Fruit fly (Drosophila melanogaster) whole organism, adult: ENCODE data around the gene Tsf2.

ENCODE experiments used
- CG11617 ChIP-seq: fragments of 200-800 bp; sonication (Bioruptor generic); optimal IDR thresholded peaks from 2 replicates; lab custom pipeline; 2017; ENCODE audit warnings: mild to moderate bottlenecking, missing biosample characterization, missing genetic modification reagents, missing genetic modification characterization
- CG12768 ChIP-seq: fragments of 200-800 bp; sonication (Bioruptor generic); optimal IDR thresholded peaks from 2 replicates; lab custom pipeline; 2017; ENCODE audit warnings: missing biosample characterization, missing genetic modification characterization, mild to moderate bottlenecking, moderate library complexity, missing genetic modification reagents
- CG14711 ChIP-seq: fragments of 200-800 bp; sonication (Bioruptor generic); optimal IDR thresholded peaks from 2 replicates; lab custom pipeline; 2018; ENCODE audit warnings: missing biosample characterization, mild to moderate bottlenecking, missing genetic modification characterization, moderate library complexity
- CG1620 ChIP-seq: fragments of 200-800 bp; sonication (Bioruptor generic); optimal IDR thresholded peaks from 2 replicates; lab custom pipeline; 2016; ENCODE audit warnings: missing biosample characterization, missing genetic modification characterization
- CG33017 ChIP-seq: fragments of 200-800 bp; sonication (Bioruptor generic); optimal IDR thresholded peaks from 2 replicates; lab custom pipeline; 2018; ENCODE audit warnings: missing biosample characterization, mild to moderate bottlenecking, missing genetic modification characterization, moderate library complexity
- CG5204 ChIP-seq: fragments of 200-800 bp; sonication (Bioruptor generic); optimal IDR thresholded peaks from 2 replicates; lab custom pipeline; 2016; ENCODE audit warnings: missing biosample characterization, missing genetic modification characterization
- CG7045 ChIP-seq: fragments of 200-800 bp; sonication (Bioruptor generic); optimal IDR thresholded peaks from 2 replicates; lab custom pipeline; 2017; ENCODE audit warnings: missing biosample characterization, mild to moderate bottlenecking, missing genetic modification characterization
- CG7101 ChIP-seq: fragments of 200-800 bp; sonication (Bioruptor generic); optimal IDR thresholded peaks from 2 replicates; lab custom pipeline; 2018; ENCODE audit warnings: missing biosample characterization, mild to moderate bottlenecking, missing genetic modification characterization, moderate library complexity
- Clk ChIP-seq: fragments of 200-800 bp; sonication (Bioruptor generic); optimal IDR thresholded peaks from 2 replicates; lab custom pipeline; 2017; ENCODE audit warnings: missing biosample characterization, missing genetic modification characterization
- Crg-1 ChIP-seq: fragments of 200-800 bp; sonication (Bioruptor generic); optimal IDR thresholded peaks from 2 replicates; lab custom pipeline; 2016; ENCODE audit warnings: missing biosample characterization, missing genetic modification characterization
- Hr96 ChIP-seq: fragments of 200-800 bp; sonication (Bioruptor generic); optimal IDR thresholded peaks from 2 replicates; lab custom pipeline; 2016; ENCODE audit warnings: missing biosample characterization, missing genetic modification characterization
- Mnt ChIP-seq: fragments of 200-800 bp; sonication (Bioruptor generic); optimal IDR thresholded peaks from 2 replicates; lab custom pipeline; 2016; ENCODE audit warnings: missing biosample characterization, mild to moderate bottlenecking, missing genetic modification characterization
- bab1 ChIP-seq: fragments of 200-800 bp; sonication (Bioruptor generic); optimal IDR thresholded peaks from 3 replicates; lab custom pipeline; 2019; ENCODE audit warnings: missing biosample characterization, mild to moderate bottlenecking, missing genetic modification characterization, moderate library complexity
- cic ChIP-seq: fragments of 200-800 bp; sonication (Bioruptor generic); optimal IDR thresholded peaks from 2 replicates; lab custom pipeline; 2017; ENCODE audit warnings: missing biosample characterization, mild to moderate bottlenecking, missing genetic modification characterization, moderate library complexity
- cnc ChIP-seq, 2 experiments: fragments of >200 bp; optimal IDR thresholded peaks; 2 replicates each; lab custom pipeline; 2017
- kay ChIP-seq: fragments of 200-800 bp; sonication (Bioruptor generic); peaks from one replicate; lab custom pipeline; 2016; ENCODE audit warnings: missing biosample characterization, missing genetic modification characterization, borderline replicate concordance
- ovo ChIP-seq: fragments of 200-800 bp; sonication (Bioruptor generic); optimal IDR thresholded peaks from 2 replicates; lab custom pipeline; 2016; ENCODE audit warnings: missing biosample characterization, missing genetic modification characterization
- pad ChIP-seq: fragments of 200-800 bp; sonication (Bioruptor generic); optimal IDR thresholded peaks from 3 replicates; lab custom pipeline; 2017; ENCODE audit warnings: missing biosample characterization, missing genetic modification characterization, mild to moderate bottlenecking, moderate library complexity, missing genetic modification reagents
- tj ChIP-seq: fragments of 200-800 bp; sonication (Bioruptor generic); optimal IDR thresholded peaks from 3 replicates; lab custom pipeline; 2017; ENCODE audit warnings: missing biosample characterization, mild to moderate bottlenecking, missing genetic modification characterization, moderate library complexity
- toe ChIP-seq: fragments of 200-800 bp; sonication (Bioruptor generic); optimal IDR thresholded peaks from 2 replicates; lab custom pipeline; 2016; ENCODE audit warnings: missing biosample characterization, missing genetic modification characterization

The Tsf2 gene

dm6 chr3L:12559273-12559672, 25.7 kb upstream of the Tsf2 start:
- TF ChIP-seq CG7101 (tag; lab: Kevin White, UChicago): no peak
- TF ChIP-seq toe (GFP tag; lab: Kevin White, UChicago): no peak
- no peak for TF ChIP-seq CG33017 (tag; lab: Kevin White, UChicago)

dm6 chr3L:12557736-12558135, 24.2 kb upstream of the Tsf2 start:
- TF ChIP-seq CG7101 (tag; lab: Kevin White, UChicago): no peak
- no peak for TF ChIP-seq kay
- TF ChIP-seq Mnt (GFP tag; lab: Kevin White, UChicago): no peak
- no peak for TF ChIP-seq pad (GFP tag; lab: Kevin White, UChicago)
- TF ChIP-seq cnc (optimal IDR thresholded peaks at IDR 0.05; lab: Kevin White, UChicago): no peak
- TF ChIP-seq CG11617 (GFP tag; lab: Kevin White, UChicago): no peak
- TF ChIP-seq CG5204 (GFP tag; lab: Kevin White, UChicago): no peak
- no peak for TF ChIP-seq bab1
- TF ChIP-seq CG12768 (GFP tag; lab: Kevin White, UChicago): no peak
- TF ChIP-seq ovo: no peak
- no peak for TF ChIP-seq tj
- no peak for TF ChIP-seq CG1620 (GFP tag; lab: Kevin White, UChicago)
- TF ChIP-seq cic (GFP tag; lab: Kevin White, UChicago): no peak
- no peak for TF ChIP-seq Clk (GFP tag; lab: Kevin White, UChicago)
- no peak for TF ChIP-seq CG33017 (tag; lab: Kevin White, UChicago)
- no peak for TF ChIP-seq CG14711
- TF ChIP-seq CG7045: no peak
- no peak for TF ChIP-seq Crg-1 (GFP tag; lab: Kevin White, UChicago)
- TF ChIP-seq Hr96 (GFP tag; lab: Kevin White, UChicago): no peak

dm6 chr3L:12551671-12552070, 18.1 kb upstream of the Tsf2 start:
- TF ChIP-seq bab1: no peak
- TF ChIP-seq kay: no peak
- TF ChIP-seq ovo: no peak
- no peak for TF ChIP-seq CG33017 (tag; lab: Kevin White, UChicago)
- TF ChIP-seq pad (GFP tag; lab: Kevin White, UChicago): no peak
- no peak for TF ChIP-seq CG7101 (tag; lab: Kevin White, UChicago)
- no peak for TF ChIP-seq CG14711
- no peak for TF ChIP-seq CG7045
- TF ChIP-seq Mnt (GFP tag; lab: Kevin White, UChicago): no peak
- TF ChIP-seq Hr96 (GFP tag; lab: Kevin White, UChicago): no peak
- no peak for TF ChIP-seq cic (GFP tag; lab: Kevin White, UChicago)
- no peak for TF ChIP-seq Clk (GFP tag; lab: Kevin White, UChicago)

- TF ChIP-seq CG33017 (tag; lab: Kevin White, UChicago) (no peak), ovo (no peak), bab1 (no peak)
Observed at dm6 chr3L:12549471-12549870, 15.9 kb upstream of the Tsf2 start.

dm6 chr3L:12537123-12537522, 3.6 kb upstream of the Tsf2 start, which contains the start of gene CG4069:
Gene CG4069, minus strand, starts transcription at chr3L:12537315.
- no peak for TF ChIP-seq Clk (GFP tag; lab: Kevin White, UChicago)
- TF ChIP-seq kay: no peak
- TF ChIP-seq tj: no peak
- TF ChIP-seq bab1: peak; percentile 12
- TF ChIP-seq Hr96 (GFP tag; lab: Kevin White, UChicago): no peak
- no peak for TF ChIP-seq CG7101 (tag; lab: Kevin White, UChicago)
- peak; percentile 94 for TF ChIP-seq Mnt (GFP tag; lab: Kevin White, UChicago)

dm6 chr3L:12534318-12534717, 794 bp upstream of the Tsf2 start, which contains the start of gene Pmm2:
Gene Pmm2, plus strand, starts transcription at chr3L:12534590.
- TF ChIP-seq tj (no peak), CG7045 (no peak), CG33017 (tag; lab: Kevin White, UChicago) (no peak), CG14711 (no peak), CG5204 (GFP tag; lab: Kevin White, UChicago) (no peak), Mnt (GFP tag; lab: Kevin White, UChicago) (peak; percentile 2), Clk (GFP tag; lab: Kevin White, UChicago) (no peak)

dm6 chr3L:12532220-12532619, 1.3 kb downstream of the Tsf2 start:
- TF ChIP-seq CG12768 (GFP tag; lab: Kevin White, UChicago) (no peak), ovo (no peak), Mnt (GFP tag; lab: Kevin White, UChicago) (no peak), Hr96 (GFP tag; lab: Kevin White, UChicago) (no peak), Crg-1 (GFP tag; lab: Kevin White, UChicago) (no peak), cic (GFP tag; lab: Kevin White, UChicago) (no peak), toe (GFP tag; lab: Kevin White, UChicago) (no peak), CG1620 (GFP tag; lab: Kevin White, UChicago) (no peak), tj (no peak), CG11617 (GFP tag; lab: Kevin White, UChicago) (no peak), CG5204 (GFP tag; lab: Kevin White, UChicago) (no peak), cnc (optimal IDR thresholded peaks at IDR 0.05; lab: Kevin White, UChicago) (no peak), bab1 (no peak), CG7101 (tag; lab: Kevin White, UChicago) (no peak), kay (no peak), CG33017 (tag; lab: Kevin White, UChicago) (no peak), Clk (GFP tag; lab: Kevin White, UChicago) (no peak), pad (GFP tag; lab: Kevin White, UChicago) (no peak)
